Worm (Caenorhabditis elegans) whole organism, L4 larva: ENCODE measurements around the gene cyn-13.

Experiments used
- D1046.2 ChIP-seq: fragments of 200-800 bp; sonication (Bioruptor generic); IDR thresholded peaks from 2 replicates; pipeline ENCODE4 v1.3.6; 2022; ENCODE audit warnings: missing genetic modification characterization, missing compliant biosample characterization
- F10B5.3 ChIP-seq: sonication (generic microtip); optimal IDR thresholded peaks from 2 replicates; lab custom pipeline; 2016; ENCODE audit warnings: mild to moderate bottlenecking, missing genetic modification characterization, missing compliant biosample characterization
- F37D6.2 ChIP-seq: sonication (generic microtip); optimal IDR thresholded peaks from 2 replicates; lab custom pipeline; 2016; ENCODE audit warnings: mild to moderate bottlenecking, missing genetic modification characterization, missing compliant biosample characterization
- R02D3.7 ChIP-seq: fragments of 150-350 bp; sonication (generic microtip); optimal IDR thresholded peaks from 3 replicates; lab custom pipeline; 2014; ENCODE audit warnings: missing biosample characterization, missing genetic modification characterization
- ZK337.2 ChIP-seq: fragments of 200-800 bp; sonication (Bioruptor generic); IDR thresholded peaks from 2 replicates; pipeline ENCODE4 v1.3.6; 2022; ENCODE audit warnings: missing genetic modification reagents, missing genetic modification characterization, missing compliant biosample characterization
- aha-1 ChIP-seq: fragments of 150-350 bp; peaks from one replicate; lab custom pipeline; 2014; ENCODE audit warnings: missing biosample characterization, missing genetic modification characterization
- ama-1 ChIP-seq: fragments of 150-350 bp; optimal IDR thresholded peaks from 2 replicates; lab custom pipeline; 2014; ENCODE audit warnings: inconsistent platforms, mixed read lengths
- arid-1 ChIP-seq: fragments of 200-800 bp; sonication (Bioruptor generic); conservative IDR thresholded peaks from 2 replicates; pipeline ENCODE4 v1.3.6; 2022; ENCODE audit warnings: missing genetic modification reagents, missing genetic modification characterization, missing compliant biosample characterization
- ceh-20 ChIP-seq: fragments of 200-800 bp; sonication (Bioruptor generic); IDR thresholded peaks from 2 replicates; pipeline ENCODE4 v1.3.6; 2022; ENCODE audit warnings: missing genetic modification reagents, missing genetic modification characterization, missing compliant biosample characterization
- ceh-44 ChIP-seq: fragments of 200-800 bp; sonication (Bioruptor generic); IDR thresholded peaks from 2 replicates; pipeline ENCODE4 v1.3.6; 2022; ENCODE audit warnings: missing genetic modification reagents, missing genetic modification characterization, missing compliant biosample characterization
- daf-16 ChIP-seq, 3 experiments: sonication (generic microtip); optimal IDR thresholded peaks; 2 replicates each; lab custom pipeline; 2016 to 2017; ENCODE audit warnings: missing genetic modification characterization in 3 of 3, missing genetic modification reagents in 3 of 3, mild to moderate bottlenecking in 2 of 3, missing compliant biosample characterization in 2 of 3, missing biosample characterization in 1 of 3, moderate library complexity in 1 of 3
- dmd-6 ChIP-seq: fragments of 200-800 bp; sonication (Bioruptor generic); IDR thresholded peaks from 2 replicates; pipeline ENCODE4 v1.3.6; 2022; ENCODE audit warnings: missing genetic modification reagents, missing genetic modification characterization, missing compliant biosample characterization
- dpl-1 ChIP-seq: fragments of 150-350 bp; optimal IDR thresholded peaks from 2 replicates; lab custom pipeline; 2014; ENCODE audit warnings: missing biosample characterization, missing genetic modification reagents, missing genetic modification characterization
- dve-1 ChIP-seq: sonication (generic microtip); optimal IDR thresholded peaks from 2 replicates; lab custom pipeline; 2017; ENCODE audit warnings: antibody characterized with exemption, mild to moderate bottlenecking, missing genetic modification characterization, missing compliant biosample characterization; ENCODE audit not compliant: insufficient read depth
- egl-27 ChIP-seq: sonication (generic microtip); optimal IDR thresholded peaks from 3 replicates; lab custom pipeline; 2017; ENCODE audit warnings: missing biosample characterization, missing genetic modification reagents, missing genetic modification characterization
- egl-43 ChIP-seq: fragments of 200-800 bp; sonication (Bioruptor generic); IDR thresholded peaks from 2 replicates; pipeline ENCODE4 v1.3.6; 2022; ENCODE audit warnings: missing genetic modification reagents, missing genetic modification characterization, missing compliant biosample characterization
- fkh-10 ChIP-seq: fragments of 150-350 bp; optimal IDR thresholded peaks from 2 replicates; lab custom pipeline; 2014; ENCODE audit warnings: missing biosample characterization, missing genetic modification reagents, missing genetic modification characterization
- gei-8 ChIP-seq: fragments of 200-800 bp; sonication (Bioruptor generic); optimal IDR thresholded peaks from 2 replicates; lab custom pipeline; 2018; ENCODE audit warnings: mild to moderate bottlenecking, missing genetic modification characterization, missing compliant biosample characterization
- hlh-11 ChIP-seq: fragments of 200-800 bp; sonication (Bioruptor generic); optimal IDR thresholded peaks from 2 replicates; lab custom pipeline; 2018; ENCODE audit warnings: mild to moderate bottlenecking, missing genetic modification characterization, missing compliant biosample characterization
- lin-29 ChIP-seq: fragments of 200-800 bp; sonication (Bioruptor generic); IDR thresholded peaks from 2 replicates; pipeline ENCODE4 v1.3.6; 2022; ENCODE audit warnings: missing genetic modification reagents, missing genetic modification characterization, missing compliant biosample characterization
- lin-39 ChIP-seq: fragments of 150-350 bp; optimal IDR thresholded peaks from 2 replicates; lab custom pipeline; 2014; ENCODE audit warnings: missing biosample characterization, missing genetic modification reagents, missing genetic modification characterization
- mxl-2 ChIP-seq: fragments of 200-800 bp; sonication (Bioruptor generic); conservative IDR thresholded peaks from 2 replicates; pipeline ENCODE4 v1.3.6; 2022; ENCODE audit warnings: missing genetic modification reagents, missing genetic modification characterization, missing compliant biosample characterization
- nhr-102 ChIP-seq: sonication (generic microtip); optimal IDR thresholded peaks from 2 replicates; lab custom pipeline; 2016; ENCODE audit warnings: mild to moderate bottlenecking, missing genetic modification characterization, moderate library complexity, missing compliant biosample characterization
- nhr-11 ChIP-seq: fragments of 150-350 bp; optimal IDR thresholded peaks from 2 replicates; lab custom pipeline; 2014; ENCODE audit warnings: missing biosample characterization, missing genetic modification characterization
- nhr-111 ChIP-seq: fragments of 200-800 bp; sonication (Bioruptor generic); optimal IDR thresholded peaks from 2 replicates; lab custom pipeline; 2018; ENCODE audit warnings: mild to moderate bottlenecking, missing genetic modification characterization, missing compliant biosample characterization
- nhr-25 ChIP-seq: sonication (generic microtip); optimal IDR thresholded peaks from 2 replicates; lab custom pipeline; 2017; ENCODE audit warnings: missing genetic modification characterization, mild to moderate bottlenecking, missing compliant biosample characterization, antibody characterized with exemption, moderate library complexity, borderline replicate concordance; ENCODE audit not compliant: insufficient read depth
- nhr-76 ChIP-seq: fragments of 150-350 bp; optimal IDR thresholded peaks from 2 replicates; lab custom pipeline; 2014; ENCODE audit warnings: missing biosample characterization, missing genetic modification characterization
- saeg-2 ChIP-seq: fragments of 200-800 bp; sonication (Bioruptor generic); IDR thresholded peaks from 2 replicates; pipeline ENCODE4 v1.3.6; 2022; ENCODE audit warnings: missing genetic modification reagents, missing genetic modification characterization, missing compliant biosample characterization
- sdz-12 ChIP-seq: fragments of 200-800 bp; sonication (Bioruptor generic); optimal IDR thresholded peaks from 2 replicates; lab custom pipeline; 2018; ENCODE audit warnings: mild to moderate bottlenecking, missing genetic modification characterization, missing compliant biosample characterization
- set-16 ChIP-seq: fragments of 200-800 bp; sonication (Bioruptor generic); IDR thresholded peaks from 2 replicates; pipeline ENCODE4 v1.3.6; 2022; ENCODE audit warnings: missing genetic modification reagents, missing genetic modification characterization, missing compliant biosample characterization
- snpc-4 ChIP-seq: fragments of 150-350 bp; optimal IDR thresholded peaks from 2 replicates; lab custom pipeline; 2014; ENCODE audit warnings: missing biosample characterization, missing genetic modification characterization
- spr-1 ChIP-seq: sonication (generic microtip); optimal IDR thresholded peaks from 2 replicates; lab custom pipeline; 2016; ENCODE audit warnings: mild to moderate bottlenecking, missing genetic modification characterization, missing compliant biosample characterization
- tra-1 ChIP-seq: fragments of 200-800 bp; sonication (Bioruptor generic); IDR thresholded peaks from 2 replicates; pipeline ENCODE4 v1.3.6; 2022; ENCODE audit warnings: missing genetic modification reagents, missing genetic modification characterization, missing compliant biosample characterization
- vab-7 ChIP-seq: fragments of 200-800 bp; sonication (Bioruptor generic); IDR thresholded peaks from 2 replicates; pipeline ENCODE4 v1.3.6; 2022; ENCODE audit warnings: missing genetic modification reagents, missing genetic modification characterization, missing compliant biosample characterization
- zag-1 ChIP-seq: fragments of 150-350 bp; optimal IDR thresholded peaks from 2 replicates; lab custom pipeline; 2014; ENCODE audit warnings: missing biosample characterization, missing genetic modification characterization

The cyn-13 gene

DNA sequence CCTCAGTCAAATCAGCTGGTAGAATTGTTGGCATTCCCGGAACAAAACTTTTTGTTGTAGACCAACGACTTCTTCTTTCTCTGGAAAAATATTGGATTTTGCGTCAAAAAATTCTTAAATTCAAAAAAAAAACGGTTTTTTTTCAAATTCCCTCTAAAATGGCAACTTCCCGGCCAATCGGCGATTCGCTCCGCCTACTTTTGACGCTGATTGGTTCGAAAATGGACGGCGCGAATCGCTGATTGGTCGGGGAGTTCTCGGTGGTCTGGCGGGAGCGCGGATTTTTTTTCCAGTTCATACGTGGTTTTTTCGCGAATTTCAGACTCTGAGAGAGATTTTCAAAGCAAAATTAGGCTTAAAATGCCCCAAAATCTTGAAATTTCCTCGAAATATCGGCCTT, 7.7 kb downstream of the cyn-13 start:
- no peak for TF ChIP-seq daf-16 (GFP tag; optimal IDR thresholded peaks at IDR 0.05; lab: Kevin White, UChicago)
- TF ChIP-seq daf-16 (tag; optimal IDR thresholded peaks at IDR 0.05; lab: Kevin White, UChicago) = no peak
- no peak for TF ChIP-seq nhr-25
- no peak for TF ChIP-seq F37D6.2
- no peak for TF ChIP-seq tra-1 (GFP tag; lab: Robert Waterston, UW)
- TF ChIP-seq zag-1 (tag; lab: Kevin White, UChicago) = no peak
- TF ChIP-seq snpc-4 (tag; lab: Kevin White, UChicago) = no peak
- no peak for TF ChIP-seq dve-1 (tag; lab: Kevin White, UChicago)
- TF ChIP-seq, all 104 proteins: peak for 0

DNA sequence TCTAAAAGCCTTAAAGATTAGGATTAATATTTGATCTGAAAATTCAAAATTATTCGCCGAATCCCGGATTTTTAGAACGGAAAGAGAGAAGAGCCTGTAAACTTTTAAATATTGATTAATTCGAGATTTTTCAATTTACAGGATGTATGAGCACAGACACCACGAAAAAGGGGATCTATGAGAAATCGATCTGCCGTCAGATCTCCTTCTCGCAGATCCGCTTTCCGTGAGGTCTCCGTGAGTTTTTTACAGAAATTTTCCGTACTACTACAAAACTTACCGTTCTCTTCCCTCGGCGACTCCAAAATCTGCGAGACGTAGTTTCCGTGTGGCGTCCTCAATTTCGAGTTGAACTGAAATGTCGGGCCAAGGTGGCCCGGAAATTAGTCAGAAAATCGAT, 8.3 kb downstream of the cyn-13 start:
- no peak for TF ChIP-seq R02D3.7 (tag; lab: Kevin White, UChicago)
- TF ChIP-seq spr-1 (tag; lab: Kevin White, UChicago) = no peak
- no peak for TF ChIP-seq D1046.2
- no peak for TF ChIP-seq dmd-6 (GFP tag; lab: Robert Waterston, UW)
- TF ChIP-seq arid-1 = 0 out of 2 replicates have a peak, but pooled peaks have one; percentile 25
- TF ChIP-seq saeg-2 (GFP tag; lab: Robert Waterston, UW) = no peak
- TF ChIP-seq ZK337.2 (GFP tag; lab: Robert Waterston, UW) = 0 out of 2 replicates have a peak, but pooled peaks have one; percentile 15

DNA sequence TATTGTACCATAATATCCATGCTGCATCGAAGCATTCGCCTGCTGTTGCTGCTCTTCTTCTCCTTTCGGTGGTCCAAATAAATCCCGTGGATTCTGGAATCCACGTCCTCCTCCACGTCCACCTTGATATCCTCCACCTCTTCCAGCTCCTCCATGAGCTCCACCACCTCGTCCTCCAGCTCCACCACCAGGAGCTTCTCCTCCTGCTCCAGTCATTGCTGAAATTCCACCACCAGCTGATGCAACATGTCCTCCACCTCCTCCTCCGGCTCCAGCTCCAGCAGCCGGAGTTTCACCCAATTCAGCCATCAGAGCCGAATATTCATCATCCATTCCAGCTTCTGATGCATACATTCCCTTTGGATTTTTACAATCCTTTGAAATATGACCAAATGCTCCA, 10.9 kb downstream of the cyn-13 start:
- TF ChIP-seq set-16 (peak; percentile 88), F10B5.3 (tag; lab: Kevin White, UChicago) (no peak), aha-1 (tag; lab: Kevin White, UChicago) (peak; percentile 35)

ce11 chrIV:17104157-17104872, 12.1 kb downstream of the cyn-13 start:
- no peak for TF ChIP-seq lin-39 (tag; lab: Kevin White, UChicago)
- peak; percentile 78 for TF ChIP-seq set-16
- 0 out of 2 replicates have a peak, but pooled peaks have one; percentile 26 for TF ChIP-seq egl-43 (GFP tag; lab: Robert Waterston, UW)
- no peak for TF ChIP-seq ceh-20 (GFP tag; lab: Robert Waterston, UW)
- TF ChIP-seq dpl-1 (GFP tag; lab: Kevin White, UChicago) = peak; percentile 5
- no peak for TF ChIP-seq gei-8 (GFP tag; lab: Kevin White, UChicago)
- TF ChIP-seq fkh-10 (GFP tag; lab: Kevin White, UChicago) = no peak
- no peak for TF ChIP-seq nhr-111 (GFP tag; lab: Kevin White, UChicago)
- TF ChIP-seq F37D6.2 = no peak

DNA sequence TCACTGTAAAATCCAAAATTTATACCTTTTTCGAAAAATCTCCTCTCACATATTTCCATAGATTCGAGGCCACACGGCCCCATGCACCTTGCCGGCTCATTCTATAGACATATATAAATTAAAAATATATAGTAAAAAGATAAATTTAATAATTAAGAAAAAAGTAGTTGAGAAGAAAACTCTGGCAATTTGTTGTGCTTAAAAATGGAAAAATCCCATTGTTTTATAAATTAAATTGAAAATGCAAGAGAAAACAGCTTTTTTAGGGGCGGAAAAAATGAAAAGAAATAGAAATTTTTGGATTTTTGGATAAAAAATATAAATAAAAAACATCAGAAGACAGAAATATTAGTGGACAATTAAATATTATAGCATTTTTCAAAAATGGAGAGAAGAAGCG, 12.8 kb downstream of the cyn-13 start, which contains the start of gene Y116A8C.30:
Gene Y116A8C.30 (minus strand): TSS at position 101 of the 400 bp plus-strand sequence.
- no peak for TF ChIP-seq vab-7 (GFP tag; lab: Robert Waterston, UW)
- no peak for TF ChIP-seq gei-8 (GFP tag; lab: Kevin White, UChicago)
- TF ChIP-seq nhr-102 (tag; lab: Kevin White, UChicago) = no peak
- TF ChIP-seq mxl-2 = no peak
- no peak for TF ChIP-seq nhr-11
- TF ChIP-seq lin-29 (GFP tag; lab: Robert Waterston, UW) = no peak
- TF ChIP-seq sdz-12 (GFP tag; lab: Kevin White, UChicago) = no peak
- no peak for TF ChIP-seq hlh-11 (tag; lab: Kevin White, UChicago)
- TF ChIP-seq dve-1 (tag; lab: Kevin White, UChicago) = no peak
- no peak for TF ChIP-seq ceh-44
- TF ChIP-seq egl-27 (tag; lab: Kevin White, UChicago) = no peak
- no peak for TF ChIP-seq ama-1 (lab: Kevin White, UChicago)
- no peak for TF ChIP-seq zag-1 (tag; lab: Kevin White, UChicago)
- TF ChIP-seq set-16 = no peak
- TF ChIP-seq nhr-76 = no peak
